Fruit fly (Drosophila melanogaster): ENCODE measurements around the gene CG2694.

Gene CG2694

dm6 chrX:2744042-2744441 is 30.2 kb downstream of the CG2694 start, which contains the start of gene Syx4 (continued):
- TF ChIP-seq tll (GFP tag; optimal IDR thresholded peaks at IDR 0.05) (no peak), Myb (GFP tag; optimal IDR thresholded peaks at IDR 0.05) (peak; percentile 75), Sin3A (optimal IDR thresholded peaks at IDR 0.05) (no peak), B-H2 (GFP tag; optimal IDR thresholded peaks at IDR 0.05) (peak; percentile 28), CrebB (tag; optimal IDR thresholded peaks at IDR 0.05) (peak; percentile 90), fd64A (GFP tag; optimal IDR thresholded peaks at IDR 0.05) (peak; percentile 49), Lpt (GFP tag; optimal IDR thresholded peaks at IDR 0.05) (no peak), CG7556 (GFP tag; optimal IDR thresholded peaks at IDR 0.05) (peak; percentile 89), CG8765 (GFP tag; IDR thresholded peaks at IDR 0.05) (peak; percentile 34; the same call in 1 of the 2 replicates), Blimp-1 (GFP tag; optimal IDR thresholded peaks at IDR 0.05) (peak; percentile 84), PHDP (tag; optimal IDR thresholded peaks at IDR 0.05) (peak; percentile 95), ara (GFP tag; IDR thresholded peaks at IDR 0.05) (peak; percentile 75), CG10147 (GFP tag; optimal IDR thresholded peaks at IDR 0.05) (peak; percentile 88), CkIIα-i1 (GFP tag; IDR thresholded peaks at IDR 0.05) (peak; percentile 43; the same call in 1 of the 2 replicates), ap (GFP tag; IDR thresholded peaks at IDR 0.05) (peak; percentile 87), CG15601 (tag; optimal IDR thresholded peaks at IDR 0.05) (peak; percentile 78), so (GFP tag; IDR thresholded peaks at IDR 0.05) (peak; percentile 92), Bdp1 (GFP tag; optimal IDR thresholded peaks at IDR 0.05) (peak; percentile 72), danr (GFP tag; IDR thresholded peaks at IDR 0.05) (peak; percentile 68), seq (GFP tag; IDR thresholded peaks at IDR 0.05) (peak; percentile 90), CG4328 (GFP tag; optimal IDR thresholded peaks at IDR 0.05) (peak; percentile 17), zfh1 (GFP tag; IDR thresholded peaks at IDR 0.05) (peak; percentile 88), CG4282 (GFP tag; optimal IDR thresholded peaks at IDR 0.05) (peak; percentile 70), CG17568 (GFP tag; optimal IDR thresholded peaks at IDR 0.05) (peak; percentile 81), CG3847 (GFP tag; IDR thresholded peaks at IDR 0.05) (peak; percentile 84), cg (GFP tag; optimal IDR thresholded peaks at IDR 0.05) (no peak), CG3995 (GFP tag; optimal IDR thresholded peaks at IDR 0.05) (peak; percentile 52), CG11723 (GFP tag; optimal IDR thresholded peaks at IDR 0.05) (peak; percentile 77), gcm2 (GFP tag; optimal IDR thresholded peaks at IDR 0.05) (peak; percentile 80), B-H1 (GFP tag; IDR thresholded peaks at IDR 0.05) (peak; percentile 82), lilli (GFP tag; optimal IDR thresholded peaks at IDR 0.05) (peak; percentile 93), HmgD (GFP tag; optimal IDR thresholded peaks at IDR 0.05) (peak; percentile 28), CG6854 (GFP tag; optimal IDR thresholded peaks at IDR 0.05) (peak; percentile 91), Spps (tag; optimal IDR thresholded peaks at IDR 0.05) (peak; percentile 34), CG13296 (GFP tag; optimal IDR thresholded peaks at IDR 0.05) (peak; percentile 91), CG1603 (tag; optimal IDR thresholded peaks at IDR 0.05) (peak; percentile 94), esg (GFP tag; conservative IDR thresholded peaks at IDR 0.05) (peak; percentile 79), HLH3B (GFP tag; IDR thresholded peaks at IDR 0.05) (peak; percentile 89), jumu (GFP tag; optimal IDR thresholded peaks at IDR 0.05) (peak; percentile 82), Sox100B (GFP tag; optimal IDR thresholded peaks at IDR 0.05) (peak; percentile 87), wdn (GFP tag; IDR thresholded peaks at IDR 0.05) (peak; percentile 83), bowl (GFP tag; IDR thresholded peaks at IDR 0.05) (peak; percentile 85), CG13775 (GFP tag; optimal IDR thresholded peaks at IDR 0.05) (peak; percentile 79), CG10274 (GFP tag; optimal IDR thresholded peaks at IDR 0.05) (peak; percentile 61), CG6272 (GFP tag; IDR thresholded peaks at IDR 0.05) (peak; percentile 76), CG9609 (GFP tag; optimal IDR thresholded peaks at IDR 0.05) (peak; percentile 86), Eip74EF (GFP tag; optimal IDR thresholded peaks at IDR 0.05) (peak in 1 of 2 experiments; percentile 85), vfl (GFP tag; optimal IDR thresholded peaks at IDR 0.05) (peak; percentile 83), CG32767 (GFP tag; IDR thresholded peaks at IDR 0.05) (peak; percentile 86), CG34422 (GFP tag; IDR thresholded peaks at IDR 0.05) (peak; percentile 89), br (optimal IDR thresholded peaks at IDR 0.05) (no peak)
